Worm (Caenorhabditis elegans): ENCODE data around the gene F29G6.1.

DNA sequence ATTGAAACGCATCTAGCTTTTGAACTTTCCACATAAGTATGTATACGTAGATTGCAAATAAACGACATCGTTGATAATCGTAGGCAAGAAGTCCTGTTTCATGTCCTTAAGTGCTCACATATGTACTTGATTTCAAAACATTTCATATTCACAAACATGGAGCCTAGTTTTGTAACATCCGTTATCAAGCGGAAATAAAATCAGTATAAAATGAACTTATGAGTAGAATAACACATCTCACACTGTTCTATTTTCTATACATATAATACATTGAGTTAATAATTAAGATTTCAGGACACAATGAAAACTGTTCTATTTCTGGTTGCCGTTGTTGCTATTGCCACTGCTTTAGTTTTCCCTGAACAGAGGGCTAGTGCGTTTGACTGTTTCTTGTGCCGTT is 12.2 kb upstream of the F29G6.1 start, which contains the start of gene spp-21:
- TF ChIP-seq unc-130 (tag; optimal IDR thresholded peaks at IDR 0.05) (no peak), nhr-12 (tag; optimal IDR thresholded peaks at IDR 0.05) (no peak), lin-14 (GFP tag; optimal IDR thresholded peaks at IDR 0.05) (no peak), nhr-76 (tag; optimal IDR thresholded peaks at IDR 0.05) (no peak), mdl-1 (tag; optimal IDR thresholded peaks at IDR 0.05) (no peak)
